Worm (Caenorhabditis elegans) whole organism, late embryonic: Measurements from ENCODE around the gene smoc-1.

Source experiments
- C38D4.7 ChIP-seq: fragments of 200-800 bp; sonication (Bioruptor generic); optimal IDR thresholded peaks from 2 replicates; lab custom pipeline; 2018; ENCODE audit warnings: mild to moderate bottlenecking, missing genetic modification characterization, moderate library complexity, missing compliant biosample characterization
- F13H6.1 ChIP-seq: sonication (generic microtip); optimal IDR thresholded peaks from 2 replicates; lab custom pipeline; 2016; ENCODE audit warnings: missing genetic modification characterization, missing compliant biosample characterization
- K02D7.2 ChIP-seq: sonication (generic microtip); optimal IDR thresholded peaks from 2 replicates; lab custom pipeline; 2017; ENCODE audit warnings: mild to moderate bottlenecking, missing genetic modification characterization, missing compliant biosample characterization
- K09A11.1 ChIP-seq: sonication (generic microtip); optimal IDR thresholded peaks from 2 replicates; lab custom pipeline; 2017; ENCODE audit warnings: antibody characterized with exemption, mild to moderate bottlenecking, missing genetic modification characterization, missing compliant biosample characterization; ENCODE audit not compliant: insufficient read depth
- Y22D7AL.16 ChIP-seq: sonication (generic microtip); optimal IDR thresholded peaks from 2 replicates; lab custom pipeline; 2016; ENCODE audit warnings: missing genetic modification characterization, missing compliant biosample characterization
- ahr-1 ChIP-seq: sonication (generic microtip); optimal IDR thresholded peaks from 2 replicates; lab custom pipeline; 2016; ENCODE audit warnings: missing genetic modification characterization, missing compliant biosample characterization
- ceh-19 ChIP-seq: fragments of 200-800 bp; sonication (Bioruptor generic); optimal IDR thresholded peaks from 2 replicates; lab custom pipeline; 2018; ENCODE audit warnings: mild to moderate bottlenecking, missing genetic modification characterization, missing compliant biosample characterization
- ceh-2 ChIP-seq: sonication (generic microtip); optimal IDR thresholded peaks from 2 replicates; lab custom pipeline; 2016; ENCODE audit warnings: missing genotype, missing genetic modification characterization, missing compliant biosample characterization
- ceh-22 ChIP-seq: sonication (generic microtip); optimal IDR thresholded peaks from 2 replicates; lab custom pipeline; 2017; ENCODE audit warnings: missing biosample characterization, missing genetic modification characterization
- ceh-24 ChIP-seq: sonication (generic microtip); optimal IDR thresholded peaks from 2 replicates; lab custom pipeline; 2016; ENCODE audit warnings: mild to moderate bottlenecking, missing genetic modification characterization, missing compliant biosample characterization
- ceh-31 ChIP-seq: sonication (generic microtip); optimal IDR thresholded peaks from 2 replicates; lab custom pipeline; 2016; ENCODE audit warnings: missing genetic modification characterization, missing compliant biosample characterization
- ceh-45 ChIP-seq: fragments of 200-800 bp; sonication (Bioruptor generic); IDR thresholded peaks from 2 replicates; pipeline ENCODE4 v1.3.6; 2022; ENCODE audit warnings: missing genetic modification reagents, missing genetic modification characterization, missing compliant biosample characterization
- ceh-48 ChIP-seq: sonication (generic microtip); optimal IDR thresholded peaks from 2 replicates; lab custom pipeline; 2016; ENCODE audit warnings: missing genetic modification characterization, inconsistent platforms, missing compliant biosample characterization
- dve-1 ChIP-seq: sonication (generic microtip); optimal IDR thresholded peaks from 2 replicates; lab custom pipeline; 2017; ENCODE audit warnings: antibody characterized with exemption, mild to moderate bottlenecking, missing genetic modification characterization, missing compliant biosample characterization
- elt-2 ChIP-seq: sonication (generic microtip); optimal IDR thresholded peaks from 2 replicates; lab custom pipeline; 2016; ENCODE audit warnings: missing genetic modification reagents, missing genetic modification characterization, missing compliant biosample characterization
- eyg-1 ChIP-seq: sonication (generic microtip); optimal IDR thresholded peaks from 2 replicates; lab custom pipeline; 2016; ENCODE audit warnings: missing genotype, missing genetic modification characterization, missing compliant biosample characterization
- fax-1 ChIP-seq: sonication (generic microtip); optimal IDR thresholded peaks from 2 replicates; lab custom pipeline; 2016; ENCODE audit warnings: missing genotype, missing genetic modification characterization, missing compliant biosample characterization
- fkh-10 ChIP-seq: fragments of 150-350 bp; optimal IDR thresholded peaks from 2 replicates; lab custom pipeline; 2014; ENCODE audit warnings: missing biosample characterization, missing genetic modification reagents, missing genetic modification characterization
- gmeb-2 ChIP-seq: sonication (generic microtip); optimal IDR thresholded peaks from 2 replicates; lab custom pipeline; 2016; ENCODE audit warnings: missing genetic modification characterization, inconsistent platforms, missing compliant biosample characterization
- hlh-13 ChIP-seq: fragments of 200-800 bp; sonication (Bioruptor generic); optimal IDR thresholded peaks from 2 replicates; lab custom pipeline; 2018; ENCODE audit warnings: mild to moderate bottlenecking, missing genetic modification characterization, missing compliant biosample characterization
- hlh-15 ChIP-seq: sonication (generic microtip); optimal IDR thresholded peaks from 2 replicates; lab custom pipeline; 2016; ENCODE audit warnings: missing genetic modification characterization, missing compliant biosample characterization
- hlh-6 ChIP-seq: sonication (generic microtip); optimal IDR thresholded peaks from 2 replicates; lab custom pipeline; 2016; ENCODE audit warnings: missing genotype, missing genetic modification characterization, missing compliant biosample characterization
- hlh-8 ChIP-seq: sonication (generic microtip); optimal IDR thresholded peaks from 2 replicates; lab custom pipeline; 2016; ENCODE audit warnings: missing genotype, missing genetic modification characterization, missing compliant biosample characterization
- lim-6 ChIP-seq: sonication (generic microtip); optimal IDR thresholded peaks from 2 replicates; lab custom pipeline; 2016; ENCODE audit warnings: missing genetic modification characterization, missing compliant biosample characterization
- lin-11 ChIP-seq: fragments of 200-800 bp; sonication (Bioruptor generic); optimal IDR thresholded peaks from 2 replicates; lab custom pipeline; 2018; ENCODE audit warnings: mild to moderate bottlenecking, missing genetic modification characterization, missing compliant biosample characterization
- madf-2 ChIP-seq: sonication (generic microtip); optimal IDR thresholded peaks from 2 replicates; lab custom pipeline; 2017; ENCODE audit warnings: missing genetic modification characterization, missing compliant biosample characterization
- nhr-11 ChIP-seq: fragments of 150-350 bp; optimal IDR thresholded peaks from 2 replicates; lab custom pipeline; 2014; ENCODE audit warnings: missing biosample characterization, missing genetic modification characterization
- nhr-232 ChIP-seq: sonication (generic microtip); optimal IDR thresholded peaks from 2 replicates; lab custom pipeline; 2016; ENCODE audit warnings: missing genetic modification characterization, missing compliant biosample characterization
- npax-4 ChIP-seq: sonication (generic microtip); optimal IDR thresholded peaks from 2 replicates; lab custom pipeline; 2016; ENCODE audit warnings: missing genetic modification characterization, missing compliant biosample characterization
- pax-1 ChIP-seq: fragments of 150-350 bp; optimal IDR thresholded peaks from 2 replicates; lab custom pipeline; 2014; ENCODE audit warnings: missing biosample characterization, missing genetic modification characterization
- pha-4 ChIP-seq: fragments of 150-350 bp; optimal IDR thresholded peaks from 2 replicates; lab custom pipeline; 2018; ENCODE audit warnings: missing biosample characterization, missing genetic modification reagents, missing genetic modification characterization
- pqm-1 ChIP-seq: sonication (generic microtip); optimal IDR thresholded peaks from 2 replicates; lab custom pipeline; 2016; ENCODE audit warnings: missing genetic modification characterization, missing compliant biosample characterization
- pros-1 ChIP-seq: fragments of 150-350 bp; optimal IDR thresholded peaks from 2 replicates; lab custom pipeline; 2014; ENCODE audit warnings: missing biosample characterization, missing genetic modification reagents, missing genetic modification characterization
- ref-2 ChIP-seq: sonication (generic microtip); optimal IDR thresholded peaks from 2 replicates; lab custom pipeline; 2016; ENCODE audit warnings: missing genetic modification characterization, missing compliant biosample characterization
- rnt-1 ChIP-seq: sonication (generic microtip); optimal IDR thresholded peaks from 2 replicates; lab custom pipeline; 2016; ENCODE audit warnings: missing genetic modification characterization, missing compliant biosample characterization
- syd-9 ChIP-seq: sonication (generic microtip); optimal IDR thresholded peaks from 2 replicates; lab custom pipeline; 2016; ENCODE audit warnings: mild to moderate bottlenecking, missing genetic modification characterization, moderate library complexity, missing compliant biosample characterization
- tbx-2 ChIP-seq: sonication (generic microtip); optimal IDR thresholded peaks from 2 replicates; lab custom pipeline; 2016; ENCODE audit warnings: missing genetic modification characterization, missing compliant biosample characterization
- tbx-7 ChIP-seq: sonication (generic microtip); optimal IDR thresholded peaks from 2 replicates; lab custom pipeline; 2016; ENCODE audit warnings: missing genotype, missing genetic modification characterization, missing compliant biosample characterization
- ttx-3 ChIP-seq: sonication (generic microtip); optimal IDR thresholded peaks from 2 replicates; lab custom pipeline; 2016; ENCODE audit warnings: missing genetic modification reagents, missing genetic modification characterization, missing compliant biosample characterization
- unc-3 ChIP-seq, 2 experiments: fragments of 200-800 bp in 1 of 2; sonication (Bioruptor generic) in 1 of 2; sonication (generic microtip) in 1 of 2; conservative IDR thresholded peaks in 1 of 2; optimal IDR thresholded peaks in 1 of 2; 2 replicates each; pipeline versions ENCODE4 v1.3.6 to Lab custom; 2016 to 2022; ENCODE audit warnings: missing compliant biosample characterization in 2 of 2, missing genetic modification characterization in 2 of 2, missing genetic modification reagents in 1 of 2
- unc-42 ChIP-seq: sonication (generic microtip); optimal IDR thresholded peaks from 2 replicates; lab custom pipeline; 2016; ENCODE audit warnings: missing genotype, missing genetic modification characterization, missing compliant biosample characterization
- unc-55 ChIP-seq: sonication (generic microtip); optimal IDR thresholded peaks from 2 replicates; lab custom pipeline; 2017; ENCODE audit warnings: missing biosample characterization, missing genetic modification reagents, missing genetic modification characterization
- unc-86 ChIP-seq: sonication (generic microtip); optimal IDR thresholded peaks from 2 replicates; lab custom pipeline; 2016; ENCODE audit warnings: missing genetic modification characterization, missing compliant biosample characterization
- zip-5 ChIP-seq: sonication (generic microtip); optimal IDR thresholded peaks from 2 replicates; lab custom pipeline; 2016; ENCODE audit warnings: missing genetic modification characterization, missing compliant biosample characterization
- ztf-16 ChIP-seq: sonication (generic microtip); optimal IDR thresholded peaks from 2 replicates; lab custom pipeline; 2017; ENCODE audit warnings: missing genetic modification characterization, missing compliant biosample characterization

The smoc-1 gene

DNA sequence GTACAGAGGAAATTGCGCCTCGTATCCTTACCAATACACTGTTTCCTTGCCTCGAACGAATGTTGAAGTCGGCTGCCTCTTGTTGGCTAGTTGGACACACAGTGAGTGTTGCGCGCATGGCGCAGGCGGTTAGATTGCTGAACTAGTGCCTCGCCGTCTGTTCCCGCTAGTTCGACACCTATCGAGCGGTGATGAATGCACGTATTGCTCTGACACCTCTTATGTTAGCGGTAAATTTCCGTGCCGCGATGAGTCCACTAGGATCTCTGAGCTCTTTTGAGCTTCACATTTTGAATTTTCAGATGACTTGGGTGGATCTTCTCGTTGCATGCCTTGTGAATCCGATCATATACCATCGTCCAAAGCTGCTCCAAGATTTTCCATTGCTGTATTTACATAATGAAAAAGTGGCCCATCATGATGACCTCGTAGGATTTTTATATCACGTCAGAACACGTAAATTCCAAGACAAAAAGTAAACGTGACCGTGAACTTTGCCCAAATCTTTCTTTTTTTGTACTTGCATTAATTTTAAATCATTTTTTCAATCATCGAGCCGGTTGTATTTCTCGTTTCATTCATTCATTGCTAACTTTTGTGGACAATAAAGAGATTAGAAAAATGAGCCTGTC is 25.5 kb downstream of the smoc-1 start, which contains the start of gene F55A11.11 (continued):
- peak; percentile 91 for TF ChIP-seq K02D7.2
- TF ChIP-seq ceh-22 (tag; lab: Kevin White, UChicago), result peak; percentile 44
- peak; percentile 95 for TF ChIP-seq syd-9 (tag; lab: Kevin White, UChicago)
- peak; percentile 95 for TF ChIP-seq ref-2
- peak; percentile 89 for TF ChIP-seq C38D4.7
- peak; percentile 96 for TF ChIP-seq elt-2
- peak; percentile 93 for TF ChIP-seq unc-3 (GFP tag; conservative IDR thresholded peaks at IDR 0.05; lab: Robert Waterston, UW)
- peak; percentile 92 for TF ChIP-seq unc-3 (tag; optimal IDR thresholded peaks at IDR 0.05; lab: Kevin White, UChicago)
- TF ChIP-seq lim-6, result peak; percentile 48
- TF ChIP-seq F13H6.1 (tag; lab: Kevin White, UChicago), result peak; percentile 87
- peak; percentile 93 for TF ChIP-seq hlh-6
- TF ChIP-seq gmeb-2 (tag; lab: Kevin White, UChicago), result peak; percentile 94
- TF ChIP-seq fax-1 (tag; lab: Kevin White, UChicago), result peak; percentile 88
- TF ChIP-seq ceh-2 (tag; lab: Kevin White, UChicago), result peak; percentile 88
- peak; percentile 81; the same call in 1 of the 2 replicates for TF ChIP-seq ceh-45 (GFP tag; lab: Robert Waterston, UW)
- TF ChIP-seq pros-1 (tag; lab: Kevin White, UChicago), result peak; percentile 73
- TF ChIP-seq madf-2 (tag; lab: Kevin White, UChicago), result peak; percentile 91
- peak; percentile 89 for TF ChIP-seq Y22D7AL.16
- peak; percentile 85 for TF ChIP-seq hlh-8 (tag; lab: Kevin White, UChicago)
- peak; percentile 79 for TF ChIP-seq zip-5 (tag; lab: Kevin White, UChicago)
- no peak for TF ChIP-seq unc-55 (GFP tag; lab: Kevin White, UChicago)
- peak; percentile 78 for TF ChIP-seq K09A11.1 (tag; lab: Kevin White, UChicago)
- no peak for TF ChIP-seq pax-1
- TF ChIP-seq unc-42 (tag; lab: Kevin White, UChicago), result no peak
- peak; percentile 93 for TF ChIP-seq nhr-232 (tag; lab: Kevin White, UChicago)
- TF ChIP-seq hlh-13 (GFP tag; lab: Kevin White, UChicago), result peak; percentile 94
- TF ChIP-seq fkh-10 (GFP tag; lab: Kevin White, UChicago), result peak; percentile 85
- TF ChIP-seq nhr-11 (tag; lab: Kevin White, UChicago), result no peak
- peak; percentile 90 for TF ChIP-seq hlh-15 (tag; lab: Kevin White, UChicago)
- TF ChIP-seq tbx-2 (tag; lab: Kevin White, UChicago), result peak; percentile 94
- peak; percentile 89 for TF ChIP-seq dve-1 (tag; lab: Kevin White, UChicago)
- peak; percentile 88 for TF ChIP-seq ceh-24 (tag; lab: Kevin White, UChicago)
- peak; percentile 61 for TF ChIP-seq tbx-7 (tag; lab: Kevin White, UChicago)
- TF ChIP-seq ztf-16 (tag; lab: Kevin White, UChicago), result peak; percentile 94
- TF ChIP-seq rnt-1, result peak; percentile 92
- peak; percentile 91 for TF ChIP-seq lin-11
- peak; percentile 85 for TF ChIP-seq ceh-31
- TF ChIP-seq ttx-3 (tag; lab: Kevin White, UChicago), result peak; percentile 82
- peak; percentile 96 for TF ChIP-seq ceh-19 (GFP tag; lab: Kevin White, UChicago)

DNA sequence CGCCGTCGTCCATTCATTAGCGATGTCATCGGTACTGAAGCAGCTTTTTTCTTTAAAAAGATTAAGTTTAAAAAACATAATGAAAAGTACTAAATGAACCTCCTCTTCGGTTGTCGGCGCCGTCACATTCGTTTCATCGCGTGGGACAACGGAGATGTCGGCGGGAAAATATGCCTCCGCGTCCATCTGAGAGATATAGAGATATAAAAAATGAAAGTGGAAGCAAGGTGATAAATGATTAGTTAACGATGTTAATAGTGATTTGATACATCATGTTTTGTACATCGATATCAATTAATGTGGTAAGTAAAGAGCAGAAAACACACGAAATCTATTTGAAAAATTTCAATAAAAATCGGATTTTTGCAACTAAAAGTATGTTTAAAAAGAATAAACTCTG is 29.8 kb downstream of the smoc-1 start, which contains the start of gene F55A11.7:
Gene F55A11.7, minus strand, starts transcription at position 186 of the 400 bp plus-strand sequence.
- TF ChIP-seq zip-5 (tag; lab: Kevin White, UChicago) (no peak), hlh-15 (tag; lab: Kevin White, UChicago) (no peak), unc-86 (no peak), fkh-10 (GFP tag; lab: Kevin White, UChicago) (no peak), ceh-48 (no peak), pqm-1 (tag; lab: Kevin White, UChicago) (no peak), pha-4 (tag; lab: Kevin White, UChicago) (no peak), hlh-6 (no peak), ahr-1 (tag; lab: Kevin White, UChicago) (no peak), Y22D7AL.16 (no peak), tbx-7 (tag; lab: Kevin White, UChicago) (no peak), ceh-19 (GFP tag; lab: Kevin White, UChicago) (no peak), K09A11.1 (tag; lab: Kevin White, UChicago) (no peak), ceh-24 (tag; lab: Kevin White, UChicago) (no peak), npax-4 (tag; lab: Kevin White, UChicago) (no peak), eyg-1 (tag; lab: Kevin White, UChicago) (no peak), fax-1 (tag; lab: Kevin White, UChicago) (no peak), syd-9 (tag; lab: Kevin White, UChicago) (no peak), ttx-3 (tag; lab: Kevin White, UChicago) (no peak), ceh-31 (no peak)
